Worm (Caenorhabditis elegans): ENCODE results near the gene ZK637.4.
A peak's percentile ranks its signal among the peaks of the same experiment; 100 is the strongest.

ZK637.4 gene

ce11 chrIII:8893464-8893863, at the start of gene ZK637.4:
Gene ZK637.4, plus strand, starts transcription at chrIII:8893764.
- TF ChIP-seq ceh-79 (tag; optimal IDR thresholded peaks at IDR 0.05) = no peak
- no peak for TF ChIP-seq madf-3 (GFP tag; IDR thresholded peaks at IDR 0.05)
- no peak for TF ChIP-seq ceh-100 (GFP tag; IDR thresholded peaks at IDR 0.05)
- TF ChIP-seq F55B11.4 (tag; optimal IDR thresholded peaks at IDR 0.05; ENCODE audit: borderline replicate concordance, insufficient read depth) = no peak
- no peak for TF ChIP-seq athp-1 (tag; optimal IDR thresholded peaks at IDR 0.05)
- no peak for TF ChIP-seq fkh-3 (tag; optimal IDR thresholded peaks at IDR 0.05)
- no peak for TF ChIP-seq Y95B8A.8 (GFP tag; IDR thresholded peaks at IDR 0.05)
- TF ChIP-seq K11D2.4 (GFP tag; IDR thresholded peaks at IDR 0.05) = no peak
- no peak for TF ChIP-seq bed-1 (GFP tag; IDR thresholded peaks at IDR 0.05)
- TF ChIP-seq tbx-9 (tag; optimal IDR thresholded peaks at IDR 0.05; ENCODE audit: borderline replicate concordance) = no peak
- no peak for TF ChIP-seq xnd-1 (tag; optimal IDR thresholded peaks at IDR 0.05)
- no peak for TF ChIP-seq ets-4 (GFP tag; optimal IDR thresholded peaks at IDR 0.05)
- TF ChIP-seq sea-2 (GFP tag; IDR thresholded peaks at IDR 0.05) = no peak
- no peak for TF ChIP-seq rec-8 (tag; optimal IDR thresholded peaks at IDR 0.05)
- no peak for TF ChIP-seq hrde-1 (tag; optimal IDR thresholded peaks at IDR 0.05; ENCODE audit: borderline replicate concordance)
- no peak for TF ChIP-seq zim-3 (tag; optimal IDR thresholded peaks at IDR 0.05)
- no peak for TF ChIP-seq egrh-3 (GFP tag; IDR thresholded peaks at IDR 0.05)

- no peak for TF ChIP-seq mes-4 (tag; optimal IDR thresholded peaks at IDR 0.05)
- TF ChIP-seq ekl-4 (GFP tag; IDR thresholded peaks at IDR 0.05) = no peak
- no peak for TF ChIP-seq egl-44 (GFP tag; IDR thresholded peaks at IDR 0.05)
- TF ChIP-seq F10E7.11 (tag; optimal IDR thresholded peaks at IDR 0.05) = no peak
- no peak for TF ChIP-seq efl-1 (GFP tag; optimal IDR thresholded peaks at IDR 0.05)
- TF ChIP-seq atf-7 (tag; optimal IDR thresholded peaks at IDR 0.05) = no peak
Measured at ce11 chrIII:8844137-8844536, 49.4 kb upstream of the ZK637.4 start.

ce11 chrIII:8845114-8845513, 48.5 kb upstream of the ZK637.4 start, which contains the start of gene F44E2.6:
Gene F44E2.6, minus strand, starts transcription at chrIII:8845214.
- TF ChIP-seq die-1 (tag; optimal IDR thresholded peaks at IDR 0.05) = no peak
- TF ChIP-seq lag-1 (GFP tag; IDR thresholded peaks at IDR 0.05) = no peak
- no peak for TF ChIP-seq Y53F4B.3 (GFP tag; IDR thresholded peaks at IDR 0.05)
- TF ChIP-seq sea-2 (GFP tag; IDR thresholded peaks at IDR 0.05) = no peak
- TF ChIP-seq C17E4.6 (GFP tag; IDR thresholded peaks at IDR 0.05) = no peak
- TF ChIP-seq nfyb-1 (GFP tag; IDR thresholded peaks at IDR 0.05) = no peak
- TF ChIP-seq nhr-179 (tag; optimal IDR thresholded peaks at IDR 0.05) = no peak
- no peak for TF ChIP-seq ets-4 (GFP tag; optimal IDR thresholded peaks at IDR 0.05)
- no peak for TF ChIP-seq efl-1 (GFP tag; optimal IDR thresholded peaks at IDR 0.05)
- TF ChIP-seq ztf-18 (tag; optimal IDR thresholded peaks at IDR 0.05) = no peak
- no peak for TF ChIP-seq madf-3 (GFP tag; IDR thresholded peaks at IDR 0.05)
- no peak for TF ChIP-seq Y95B8A.8 (GFP tag; IDR thresholded peaks at IDR 0.05)

ce11 chrIII:8847722-8848121, 45.8 kb upstream of the ZK637.4 start:
- TF ChIP-seq zim-3 (tag; optimal IDR thresholded peaks at IDR 0.05) (no peak), F49E8.2 (tag; optimal IDR thresholded peaks at IDR 0.05; ENCODE audit: insufficient read depth) (no peak), F52B5.7 (tag; optimal IDR thresholded peaks at IDR 0.05) (no peak), ztf-18 (tag; optimal IDR thresholded peaks at IDR 0.05) (peak; percentile 38), nhr-179 (tag; optimal IDR thresholded peaks at IDR 0.05) (no peak), tlf-1 (GFP tag; optimal IDR thresholded peaks at IDR 0.05) (no peak), snpc-1.3 (tag; optimal IDR thresholded peaks at IDR 0.05; ENCODE audit: insufficient read depth) (no peak), C17E4.6 (GFP tag; IDR thresholded peaks at IDR 0.05) (no peak), rpc-1 (optimal IDR thresholded peaks at IDR 0.05) (no peak), rpc-1 (tag; optimal IDR thresholded peaks at IDR 0.05) (no peak), snpc-4 (GFP tag; optimal IDR thresholded peaks at IDR 0.05) (no peak), snpc-4 (tag; optimal IDR thresholded peaks at IDR 0.05) (peak in 1 of 4 experiments; percentile 27), madf-6 (GFP tag; IDR thresholded peaks at IDR 0.05) (peak; percentile 30; the same call in 1 of the 2 replicates), hmg-20 (GFP tag; IDR thresholded peaks at IDR 0.05) (no peak), attf-5 (GFP tag; optimal IDR thresholded peaks at IDR 0.05) (peak; percentile 37), ceh-58 (GFP tag; IDR thresholded peaks at IDR 0.05) (no peak), ceh-40 (GFP tag; IDR thresholded peaks at IDR 0.05) (no peak), zfh-2 (GFP tag; conservative IDR thresholded peaks at IDR 0.05) (no peak), hmg-1.2 (GFP tag; IDR thresholded peaks at IDR 0.05) (peak; percentile 30; the same call in 1 of the 2 replicates)
